Worm (Caenorhabditis elegans) whole organism, midembryonic: ENCODE results near the gene F46B6.12.
A peak's percentile ranks its signal among the peaks of the same experiment; 100 is the strongest.

ENCODE experiments used
- T22C8.4 ChIP-seq: fragments of 200-800 bp; sonication (Bioruptor generic); IDR thresholded peaks from 2 replicates; pipeline ENCODE4 v1.3.6; 2022; ENCODE audit warnings: missing genetic modification characterization, missing compliant biosample characterization
- cog-1 ChIP-seq: sonication (generic microtip); optimal IDR thresholded peaks from 2 replicates; lab custom pipeline; 2016; ENCODE audit warnings: missing genetic modification characterization, missing compliant biosample characterization
- flt-1 ChIP-seq: fragments of 200-800 bp; sonication (Bioruptor generic); IDR thresholded peaks from 2 replicates; pipeline ENCODE4 v1.3.6; 2022; ENCODE audit warnings: missing genetic modification characterization, missing compliant biosample characterization
- klf-2 ChIP-seq: fragments of 200-800 bp; sonication (Bioruptor generic); conservative IDR thresholded peaks from 2 replicates; pipeline ENCODE4 v1.3.6; 2022; ENCODE audit warnings: missing genetic modification reagents, missing genetic modification characterization, missing compliant biosample characterization
- med-1 ChIP-seq: sonication (generic microtip); optimal IDR thresholded peaks from 2 replicates; lab custom pipeline; 2017; ENCODE audit warnings: missing genetic modification characterization, mild to moderate bottlenecking, missing compliant biosample characterization, antibody characterized with exemption, missing genetic modification reagents; ENCODE audit not compliant: insufficient read depth
- ref-1 ChIP-seq: fragments of 200-800 bp; sonication (Bioruptor generic); conservative IDR thresholded peaks from 2 replicates; pipeline ENCODE4 v1.3.6; 2022; ENCODE audit warnings: missing genetic modification reagents, missing genetic modification characterization, missing compliant biosample characterization
- tab-1 ChIP-seq: fragments of 200-800 bp; sonication (Bioruptor generic); IDR thresholded peaks from 2 replicates; pipeline ENCODE4 v1.3.6; 2022; ENCODE audit warnings: missing genetic modification characterization, missing compliant biosample characterization
- ztf-23 ChIP-seq: fragments of 200-800 bp; sonication (Bioruptor generic); IDR thresholded peaks from 2 replicates; pipeline ENCODE4 v1.3.6; 2022; ENCODE audit warnings: missing genetic modification reagents, missing genetic modification characterization, missing compliant biosample characterization
- ztf-29 ChIP-seq: fragments of 200-800 bp; sonication (Bioruptor generic); IDR thresholded peaks from 2 replicates; pipeline ENCODE4 v1.3.6; 2022; ENCODE audit warnings: missing genetic modification reagents, missing genetic modification characterization, missing compliant biosample characterization

Gene F46B6.12

DNA sequence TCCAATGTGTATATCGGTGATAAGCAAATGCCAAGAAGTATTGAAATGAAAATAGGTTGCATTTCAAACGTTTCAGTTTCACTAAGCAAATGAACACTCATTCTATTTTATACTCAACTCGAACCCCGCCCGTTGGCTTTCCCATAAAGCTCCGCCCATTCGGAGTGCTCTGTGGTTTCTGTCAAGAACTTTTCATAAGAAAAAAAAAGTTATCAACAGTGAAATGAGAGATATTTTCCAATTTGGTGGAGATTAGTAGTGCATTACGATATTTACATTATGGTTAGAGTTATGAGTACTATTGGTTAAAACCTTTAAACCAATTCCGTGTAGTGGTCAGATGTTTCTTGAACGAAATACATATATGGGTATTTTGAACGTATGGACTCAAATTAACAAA, 25.3 kb downstream of the F46B6.12 start, which contains the start of gene F58E6.4:
Gene F58E6.4, minus strand, starts transcription at position 101 of the 400 bp plus-strand sequence.
- TF ChIP-seq T22C8.4 = no peak
- TF ChIP-seq tab-1 (GFP tag; lab: Robert Waterston, UW) = no peak
- TF ChIP-seq ref-1 (GFP tag; lab: Robert Waterston, UW) = no peak
- TF ChIP-seq ztf-23 = no peak
- no peak for TF ChIP-seq med-1
- no peak for TF ChIP-seq ztf-29 (GFP tag; lab: Robert Waterston, UW)
- TF ChIP-seq flt-1 = no peak
- TF ChIP-seq cog-1 = no peak
- no peak for TF ChIP-seq klf-2 (GFP tag; lab: Robert Waterston, UW)

DNA sequence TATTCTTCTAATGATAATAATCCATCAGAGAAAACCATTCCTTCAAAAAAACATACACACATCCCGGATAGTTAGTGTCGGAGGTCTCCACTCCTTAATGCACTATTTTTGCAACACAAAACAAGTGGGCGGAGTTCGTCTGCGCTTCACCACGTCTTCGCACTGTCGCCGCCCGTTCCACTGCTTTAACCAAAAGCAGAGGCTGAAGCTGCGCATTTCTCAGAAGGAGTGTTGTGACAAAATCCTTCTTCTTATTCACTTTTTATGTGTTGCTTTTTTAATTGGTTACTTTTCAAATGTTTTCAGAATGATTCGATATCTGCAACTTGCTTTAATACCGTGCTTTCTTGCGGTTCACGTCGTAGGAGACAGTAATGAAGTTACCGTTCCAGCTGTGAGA, 30.7 kb downstream of the F46B6.12 start, which contains the start of gene F58E6.13:
Gene F58E6.13, plus strand, starts transcription at position 301 of the 400 bp plus-strand sequence.
- TF ChIP-seq cog-1 (no peak), tab-1 (GFP tag; lab: Robert Waterston, UW) (no peak), ref-1 (GFP tag; lab: Robert Waterston, UW) (no peak), T22C8.4 (no peak), med-1 (no peak), ztf-29 (GFP tag; lab: Robert Waterston, UW) (no peak), ztf-23 (no peak), flt-1 (no peak)

DNA sequence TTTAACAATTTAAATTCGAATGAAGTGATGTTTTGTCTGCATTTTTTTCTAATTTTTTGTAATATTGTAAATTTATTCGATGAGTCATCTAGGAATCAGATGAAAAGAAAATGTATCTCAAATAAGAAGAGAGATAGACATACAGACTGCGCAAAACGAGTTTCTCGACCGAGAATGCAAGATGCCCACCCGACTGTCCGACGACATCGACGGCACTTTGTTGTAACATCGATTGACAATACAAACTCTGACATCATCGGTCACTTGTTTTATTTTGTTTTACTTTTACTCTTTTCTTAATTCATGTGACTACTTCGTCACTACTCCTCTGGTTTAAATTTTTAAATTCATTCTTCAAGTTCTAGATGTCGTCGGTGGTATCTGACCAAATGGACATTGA, 34.8 kb downstream of the F46B6.12 start, which contains the start of gene sta-2:
Gene sta-2, plus strand, starts transcription at position 349 of the 400 bp plus-strand sequence.
- TF ChIP-seq klf-2 (GFP tag; lab: Robert Waterston, UW) (no peak), ref-1 (GFP tag; lab: Robert Waterston, UW) (no peak), cog-1 (no peak), flt-1 (no peak), ztf-23 (no peak), T22C8.4 (no peak), tab-1 (GFP tag; lab: Robert Waterston, UW) (no peak), ztf-29 (GFP tag; lab: Robert Waterston, UW) (no peak), med-1 (no peak)

DNA sequence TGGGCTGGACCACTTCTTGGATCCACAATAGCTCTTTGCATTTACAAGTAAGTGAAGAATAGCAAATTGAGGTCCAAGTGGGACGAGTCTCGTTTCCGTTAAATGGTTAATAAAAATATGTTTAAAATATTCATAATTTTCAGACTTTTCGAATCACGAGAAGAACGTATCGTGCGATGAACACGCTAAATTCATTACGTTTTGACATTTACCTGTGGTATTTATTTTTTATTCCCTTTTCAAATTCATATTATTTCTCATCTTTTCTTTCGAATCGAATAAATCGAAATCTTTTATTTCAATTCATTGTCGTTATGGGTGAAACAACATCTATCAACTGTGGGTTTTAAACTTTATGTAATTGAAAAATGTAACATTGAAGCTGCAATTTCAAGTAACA, 36.2 kb downstream of the F46B6.12 start, which contains the start of gene marc-1:
Gene marc-1, plus strand, starts transcription at position 301 of the 400 bp plus-strand sequence.
- TF ChIP-seq tab-1 (GFP tag; lab: Robert Waterston, UW) = no peak
- TF ChIP-seq klf-2 (GFP tag; lab: Robert Waterston, UW) = no peak
- no peak for TF ChIP-seq flt-1
- no peak for TF ChIP-seq T22C8.4
- no peak for TF ChIP-seq ref-1 (GFP tag; lab: Robert Waterston, UW)
- TF ChIP-seq ztf-23 = no peak

DNA sequence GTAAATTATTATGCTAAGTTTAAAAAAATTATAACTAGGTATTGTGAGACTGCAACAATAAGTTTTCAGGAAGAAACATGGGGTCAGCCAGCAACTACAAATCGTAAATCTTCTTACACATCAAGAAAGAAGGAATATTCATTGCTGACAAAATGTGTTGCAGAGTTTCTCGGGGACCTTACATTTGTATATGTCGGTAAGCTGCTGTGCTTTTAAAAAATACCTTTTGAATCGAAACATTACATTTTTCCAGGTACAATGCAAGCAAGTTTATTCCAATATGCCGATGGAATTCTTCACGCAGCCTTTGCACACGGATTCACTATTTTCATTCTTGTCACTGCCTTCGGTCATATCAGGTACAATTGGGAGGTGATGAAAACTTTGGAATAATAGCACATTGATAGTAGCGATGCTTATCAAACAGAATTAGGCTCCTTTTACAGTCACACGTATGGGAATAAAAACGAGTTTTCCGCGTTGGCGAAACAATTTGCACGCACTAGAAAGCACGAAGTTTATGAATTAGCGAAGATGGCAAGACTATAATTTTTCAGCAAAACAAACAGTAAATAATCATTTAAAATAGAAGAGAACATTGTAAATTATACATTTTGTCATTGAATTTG, 37.4 kb downstream of the F46B6.12 start:
- TF ChIP-seq med-1 (no peak), cog-1 (no peak), ztf-29 (GFP tag; lab: Robert Waterston, UW) (no peak), flt-1 (no peak), klf-2 (GFP tag; lab: Robert Waterston, UW) (no peak), ztf-23 (no peak), ref-1 (GFP tag; lab: Robert Waterston, UW) (no peak), T22C8.4 (no peak), tab-1 (GFP tag; lab: Robert Waterston, UW) (no peak)

DNA sequence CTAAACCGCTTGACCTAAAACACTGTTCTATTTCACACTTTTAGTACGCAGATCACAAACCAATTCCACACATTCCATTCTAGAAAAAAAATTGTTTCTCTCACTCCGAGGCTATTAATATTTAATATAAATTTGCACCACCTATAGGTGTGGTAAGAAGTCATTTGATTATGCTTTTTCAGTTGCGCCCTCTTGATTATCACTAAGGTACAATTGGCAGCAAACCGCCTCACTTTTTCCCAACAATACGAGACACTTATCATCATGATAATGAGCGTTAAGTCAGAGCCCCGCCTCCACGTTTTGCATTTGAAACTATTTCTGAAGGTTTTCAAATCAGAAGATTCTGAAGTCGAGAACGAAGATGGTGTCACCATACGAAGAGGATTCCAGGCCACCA, 38.3 kb downstream of the F46B6.12 start, which contains the start of gene aqp-4:
Gene aqp-4, plus strand, starts transcription at position 270 of the 400 bp plus-strand sequence.
- TF ChIP-seq T22C8.4 (no peak), ztf-23 (no peak), tab-1 (GFP tag; lab: Robert Waterston, UW) (no peak), klf-2 (GFP tag; lab: Robert Waterston, UW) (no peak), flt-1 (no peak), cog-1 (no peak), ztf-29 (GFP tag; lab: Robert Waterston, UW) (no peak), med-1 (no peak), ref-1 (GFP tag; lab: Robert Waterston, UW) (no peak)

DNA sequence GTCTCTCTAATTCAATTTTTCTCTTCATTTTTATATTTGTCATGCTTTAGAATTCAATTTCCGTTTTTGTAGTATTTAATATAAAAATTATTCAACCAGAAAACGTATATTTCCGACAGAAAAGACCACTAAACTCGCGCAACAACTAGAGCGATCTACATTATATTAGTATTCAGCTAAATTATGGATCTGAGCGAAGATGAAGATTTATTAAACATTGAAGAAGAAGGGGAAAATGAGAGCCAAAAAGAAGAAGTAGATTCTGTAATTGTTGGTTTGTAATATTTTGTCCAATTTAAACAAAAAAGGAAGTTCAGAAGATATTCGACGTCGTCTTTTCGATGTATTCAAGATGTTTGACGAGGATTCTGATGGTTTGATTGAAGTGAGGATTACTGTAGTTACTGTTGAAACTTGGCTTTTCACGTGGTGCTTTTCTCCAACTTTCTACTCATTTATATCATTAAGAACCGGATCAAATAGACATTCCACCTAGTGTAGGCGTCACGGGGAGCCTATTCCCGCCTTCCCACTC, 41.6 kb downstream of the F46B6.12 start, which contains the start of gene cal-7:
Gene cal-7, plus strand, starts transcription at position 184 of the 535 bp plus-strand sequence.
- TF ChIP-seq ztf-29 (GFP tag; lab: Robert Waterston, UW) = no peak
- no peak for TF ChIP-seq flt-1
- no peak for TF ChIP-seq T22C8.4
- TF ChIP-seq ztf-23 = no peak

DNA sequence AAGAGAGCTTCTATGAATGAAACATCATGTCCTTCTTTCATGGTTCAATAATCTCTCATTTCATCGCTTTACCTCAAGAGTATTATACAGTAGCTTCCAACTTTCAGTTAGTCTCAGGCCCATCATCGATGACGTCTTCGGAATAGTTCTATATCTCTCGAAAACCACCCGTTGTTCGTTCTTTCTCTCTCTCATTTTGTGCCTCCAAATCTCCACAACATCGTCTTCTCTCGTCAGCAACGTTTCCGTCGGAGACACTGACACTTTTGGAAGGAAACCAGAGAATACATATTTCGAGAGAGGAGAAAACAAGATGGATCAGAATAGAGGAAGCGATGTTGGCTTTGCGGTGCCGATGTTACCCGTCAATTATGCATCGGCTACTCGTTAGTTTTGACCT, 43.8 kb downstream of the F46B6.12 start:
- TF ChIP-seq cog-1 (no peak), tab-1 (GFP tag; lab: Robert Waterston, UW) (no peak), ztf-23 (no peak), flt-1 (no peak), ref-1 (GFP tag; lab: Robert Waterston, UW) (no peak), med-1 (no peak), klf-2 (GFP tag; lab: Robert Waterston, UW) (no peak), T22C8.4 (no peak)

DNA sequence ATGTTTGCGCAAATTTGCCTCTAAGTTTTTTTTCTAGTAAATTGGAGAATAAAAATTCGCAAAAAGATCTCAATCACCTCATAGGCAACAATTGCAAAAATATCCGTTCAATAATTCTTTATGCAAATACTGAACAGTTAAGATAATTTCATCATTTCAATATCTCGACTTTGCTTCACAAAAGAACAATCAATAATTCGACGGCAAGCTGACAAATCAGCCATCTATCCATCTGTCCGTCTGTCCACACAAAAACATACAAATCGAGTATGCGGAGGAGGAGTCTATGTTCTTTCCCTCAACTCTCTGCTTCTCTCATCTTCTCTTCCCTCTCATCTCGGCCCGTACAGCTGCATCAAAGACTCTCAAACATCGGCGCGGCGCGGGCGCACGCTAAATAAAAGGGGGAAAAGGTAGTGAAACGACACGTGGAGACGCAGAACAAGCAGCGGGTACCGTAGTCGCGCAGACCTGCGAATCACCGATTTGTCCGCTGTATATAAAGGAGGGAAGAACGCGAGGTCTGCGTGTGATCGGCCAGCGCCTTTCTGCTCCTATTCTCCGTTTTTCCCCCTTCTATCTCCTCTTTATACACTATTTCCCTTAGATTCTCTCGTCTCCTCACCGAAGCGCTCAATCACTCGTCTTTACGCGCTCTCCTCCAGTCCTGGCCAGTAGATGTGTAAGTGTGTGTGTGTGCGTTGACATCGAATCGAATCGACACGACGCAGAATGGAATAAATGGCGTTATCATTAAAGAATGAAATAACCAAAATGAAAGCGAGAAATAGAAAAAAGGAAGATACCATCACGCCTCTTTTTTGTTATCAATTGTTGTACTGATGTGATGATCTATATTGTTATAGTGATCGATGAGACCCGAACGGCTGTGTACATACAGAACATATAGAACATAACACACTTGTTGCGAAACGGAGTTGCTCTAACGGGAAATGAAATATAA, 44.6 kb downstream of the F46B6.12 start:
- no peak for TF ChIP-seq klf-2 (GFP tag; lab: Robert Waterston, UW)
- TF ChIP-seq med-1 = no peak
- peak; percentile 77 for TF ChIP-seq flt-1
- peak; percentile 97 for TF ChIP-seq cog-1
- TF ChIP-seq T22C8.4 = peak; percentile 63; the same call in 1 of the 2 replicates
- TF ChIP-seq ztf-23 = peak; percentile 73; the same call in 1 of the 2 replicates
- 0 out of 2 replicates have a peak, but pooled peaks have one; percentile 27 for TF ChIP-seq ref-1 (GFP tag; lab: Robert Waterston, UW)
- TF ChIP-seq tab-1 (GFP tag; lab: Robert Waterston, UW) = no peak; the same call in 1 of the 2 replicates
- no peak for TF ChIP-seq ztf-29 (GFP tag; lab: Robert Waterston, UW)
